Worm (Caenorhabditis elegans) whole organism, young adult: Measurements from ENCODE around the gene srv-3.

Experiments used
- F49E8.2 ChIP-seq: sonication (generic microtip); optimal IDR thresholded peaks from 3 replicates; lab custom pipeline; 2017; ENCODE audit warnings: missing genetic modification characterization, mild to moderate bottlenecking, missing compliant biosample characterization, antibody characterized with exemption, moderate library complexity; ENCODE audit not compliant: insufficient read depth
- Y79H2A.3 ChIP-seq: fragments of 200-800 bp; sonication (Bioruptor generic); conservative IDR thresholded peaks from 2 replicates; pipeline ENCODE4 v1.3.6; 2022; ENCODE audit warnings: missing genetic modification reagents, missing genetic modification characterization, missing compliant biosample characterization
- cebp-1 ChIP-seq, 2 experiments: fragments of 200-800 bp in 1 of 2; sonication (Bioruptor generic) in 1 of 2; sonication (generic microtip) in 1 of 2; IDR thresholded peaks in 1 of 2; optimal IDR thresholded peaks in 1 of 2; 2 replicates each; pipeline versions ENCODE4 v1.3.6 to Lab custom; 2017 to 2022; ENCODE audit warnings: missing compliant biosample characterization in 2 of 2, missing genetic modification characterization in 2 of 2, mild to moderate bottlenecking in 1 of 2, missing genetic modification reagents in 1 of 2, moderate library complexity in 1 of 2

- TF ChIP-seq F49E8.2 (tag; lab: Kevin White, UChicago) (peak; percentile 12), Y79H2A.3 (GFP tag; lab: Robert Waterston, UW) (no peak), cebp-1 (GFP tag; IDR thresholded peaks at IDR 0.05; lab: Robert Waterston, UW) (no peak), cebp-1 (tag; optimal IDR thresholded peaks at IDR 0.05; lab: Kevin White, UChicago) (no peak)
Observed at ce11 chrV:19673298-19673903, 35.3 kb downstream of the srv-3 start.
